Worm (Caenorhabditis elegans) whole organism, young adult: Measurements from ENCODE around the gene clec-167.

Experiments
- B0336.3 ChIP-seq: fragments of 200-800 bp; sonication (Bioruptor generic); IDR thresholded peaks from 2 replicates; pipeline ENCODE4 v1.3.6; 2022; ENCODE audit warnings: missing genetic modification characterization, missing compliant biosample characterization
- C17E4.6 ChIP-seq: fragments of 200-800 bp; sonication (Bioruptor generic); IDR thresholded peaks from 2 replicates; pipeline ENCODE4 v1.3.6; 2022; ENCODE audit warnings: missing genetic modification reagents, missing genetic modification characterization, missing compliant biosample characterization
- F10E7.11 ChIP-seq: sonication (generic microtip); optimal IDR thresholded peaks from 2 replicates; lab custom pipeline; 2017; ENCODE audit warnings: mild to moderate bottlenecking, missing genetic modification characterization, moderate library complexity, missing compliant biosample characterization
- F23B12.7 ChIP-seq: sonication (generic microtip); optimal IDR thresholded peaks from 2 replicates; lab custom pipeline; 2017; ENCODE audit warnings: missing genetic modification characterization, mild to moderate bottlenecking, missing compliant biosample characterization, antibody characterized with exemption, moderate library complexity; ENCODE audit not compliant: insufficient read depth
- F37B4.10 ChIP-seq: fragments of 200-800 bp; sonication (Bioruptor generic); IDR thresholded peaks from 2 replicates; pipeline ENCODE4 v1.3.6; 2022; ENCODE audit warnings: missing genetic modification characterization, missing compliant biosample characterization
- F39B2.1 ChIP-seq: fragments of 200-800 bp; sonication (Bioruptor generic); IDR thresholded peaks from 2 replicates; pipeline ENCODE4 v1.3.6; 2022; ENCODE audit warnings: missing genetic modification reagents, missing genetic modification characterization, missing compliant biosample characterization
- Y53G8AR.9 ChIP-seq: fragments of 200-800 bp; sonication (Bioruptor generic); conservative IDR thresholded peaks from 2 replicates; pipeline ENCODE4 v1.3.6; 2022; ENCODE audit warnings: missing genetic modification reagents, missing genetic modification characterization, missing compliant biosample characterization
- Y67H2A.10 ChIP-seq: fragments of 200-800 bp; sonication (Bioruptor generic); conservative IDR thresholded peaks from 2 replicates; pipeline ENCODE4 v1.3.6; 2022; ENCODE audit warnings: missing genetic modification reagents, missing genetic modification characterization, missing compliant biosample characterization
- ZK185.1 ChIP-seq: sonication (generic microtip); optimal IDR thresholded peaks from 2 replicates; lab custom pipeline; 2016; ENCODE audit warnings: mild to moderate bottlenecking, missing genetic modification characterization, missing compliant biosample characterization; ENCODE audit not compliant: poor library complexity, severe bottlenecking
- akir-1 ChIP-seq: fragments of 200-800 bp; sonication (Bioruptor generic); optimal IDR thresholded peaks from 2 replicates; lab custom pipeline; 2018; ENCODE audit warnings: mild to moderate bottlenecking, missing genetic modification characterization, moderate library complexity, missing compliant biosample characterization
- attf-5 ChIP-seq: fragments of 200-800 bp; sonication (Bioruptor generic); optimal IDR thresholded peaks from 2 replicates; lab custom pipeline; 2018; ENCODE audit warnings: mild to moderate bottlenecking, missing genetic modification characterization, missing compliant biosample characterization
- attf-6 ChIP-seq: fragments of 200-800 bp; sonication (Bioruptor generic); IDR thresholded peaks from 2 replicates; pipeline ENCODE4 v1.3.6; 2022; ENCODE audit warnings: missing genetic modification reagents, missing genetic modification characterization, missing compliant biosample characterization
- ceh-40 ChIP-seq: fragments of 200-800 bp; sonication (Bioruptor generic); IDR thresholded peaks from 2 replicates; pipeline ENCODE4 v1.3.6; 2022; ENCODE audit warnings: missing genetic modification characterization, missing compliant biosample characterization
- dpff-1 ChIP-seq: sonication (generic microtip); optimal IDR thresholded peaks from 2 replicates; lab custom pipeline; 2017; ENCODE audit warnings: mild to moderate bottlenecking, missing genetic modification characterization, missing compliant biosample characterization
- efl-1 ChIP-seq: fragments of 150-350 bp; optimal IDR thresholded peaks from 2 replicates; lab custom pipeline; 2014; ENCODE audit warnings: missing biosample characterization, missing genetic modification reagents, missing genetic modification characterization
- gei-17 ChIP-seq: fragments of 200-800 bp; sonication (Bioruptor generic); optimal IDR thresholded peaks from 2 replicates; lab custom pipeline; 2018; ENCODE audit warnings: mild to moderate bottlenecking, missing genetic modification characterization, missing compliant biosample characterization
- hmg-20 ChIP-seq: fragments of 200-800 bp; sonication (Bioruptor generic); IDR thresholded peaks from 2 replicates; pipeline ENCODE4 v1.3.6; 2022; ENCODE audit warnings: missing genetic modification reagents, missing genetic modification characterization, missing compliant biosample characterization
- hsf-1 ChIP-seq: fragments of 200-800 bp; sonication (Bioruptor generic); IDR thresholded peaks from 2 replicates; pipeline ENCODE4 v1.3.6; 2022; ENCODE audit warnings: missing genetic modification reagents, missing genetic modification characterization, missing compliant biosample characterization
- lin-26 ChIP-seq: fragments of 200-800 bp; sonication (Bioruptor generic); IDR thresholded peaks from 2 replicates; pipeline ENCODE4 v1.3.6; 2022; ENCODE audit warnings: missing genetic modification reagents, missing genetic modification characterization, missing compliant biosample characterization
- lin-35 ChIP-seq, 3 experiments: fragments of 150-350 bp in 2 of 3; sonication (generic microtip) in 1 of 3; optimal IDR thresholded peaks; 2 replicates each; lab custom pipeline; 2014 to 2018; ENCODE audit warnings: missing biosample characterization in 3 of 3, missing genetic modification characterization in 3 of 3, missing genetic modification reagents in 3 of 3
- lin-54 ChIP-seq: fragments of 200-800 bp; sonication (Bioruptor generic); optimal IDR thresholded peaks from 2 replicates; lab custom pipeline; 2018; ENCODE audit warnings: mild to moderate bottlenecking, missing genetic modification characterization, missing compliant biosample characterization
- mel-28 ChIP-seq: sonication (generic microtip); optimal IDR thresholded peaks from 2 replicates; lab custom pipeline; 2016; ENCODE audit warnings: borderline replicate concordance, mild to moderate bottlenecking, missing genetic modification characterization, missing compliant biosample characterization
- mxl-1 ChIP-seq: sonication (generic microtip); optimal IDR thresholded peaks from 2 replicates; lab custom pipeline; 2016; ENCODE audit warnings: missing genetic modification characterization, missing compliant biosample characterization
- nfya-2 ChIP-seq: fragments of 200-800 bp; sonication (Bioruptor generic); IDR thresholded peaks from 2 replicates; pipeline ENCODE4 v1.3.6; 2022; ENCODE audit warnings: missing genetic modification reagents, missing genetic modification characterization, missing compliant biosample characterization
- nhr-80 ChIP-seq: sonication (generic microtip); optimal IDR thresholded peaks from 2 replicates; lab custom pipeline; 2016; ENCODE audit warnings: missing genetic modification characterization, missing compliant biosample characterization
- snpc-1.1 ChIP-seq: sonication (generic microtip); optimal IDR thresholded peaks from 2 replicates; lab custom pipeline; 2017; ENCODE audit warnings: missing genetic modification characterization, mild to moderate bottlenecking, missing compliant biosample characterization, antibody characterized with exemption, moderate library complexity, missing genotype, missing genetic modification reagents; ENCODE audit not compliant: insufficient read depth
- somi-1 ChIP-seq: fragments of 200-800 bp; sonication (Bioruptor generic); optimal IDR thresholded peaks from 2 replicates; lab custom pipeline; 2018; ENCODE audit warnings: mild to moderate bottlenecking, missing genetic modification characterization, missing compliant biosample characterization
- zfh-2 ChIP-seq: fragments of 200-800 bp; sonication (Bioruptor generic); conservative IDR thresholded peaks from 2 replicates; pipeline ENCODE4 v1.3.6; 2022; ENCODE audit warnings: missing genetic modification reagents, missing genetic modification characterization, missing compliant biosample characterization
- zim-3 ChIP-seq: sonication (generic microtip); optimal IDR thresholded peaks from 2 replicates; lab custom pipeline; 2017; ENCODE audit warnings: mild to moderate bottlenecking, missing genetic modification characterization, moderate library complexity, missing compliant biosample characterization
- ztf-22 ChIP-seq: fragments of 200-800 bp; sonication (Bioruptor generic); optimal IDR thresholded peaks from 2 replicates; lab custom pipeline; 2018; ENCODE audit warnings: mild to moderate bottlenecking, missing genetic modification characterization, moderate library complexity, missing compliant biosample characterization
- ztf-26 ChIP-seq: sonication (generic microtip); optimal IDR thresholded peaks from 2 replicates; lab custom pipeline; 2017; ENCODE audit warnings: missing genetic modification characterization, missing compliant biosample characterization
- ztf-3 ChIP-seq: fragments of 200-800 bp; sonication (Bioruptor generic); optimal IDR thresholded peaks from 2 replicates; lab custom pipeline; 2018; ENCODE audit warnings: mild to moderate bottlenecking, missing genetic modification characterization, missing compliant biosample characterization

Gene clec-167

DNA sequence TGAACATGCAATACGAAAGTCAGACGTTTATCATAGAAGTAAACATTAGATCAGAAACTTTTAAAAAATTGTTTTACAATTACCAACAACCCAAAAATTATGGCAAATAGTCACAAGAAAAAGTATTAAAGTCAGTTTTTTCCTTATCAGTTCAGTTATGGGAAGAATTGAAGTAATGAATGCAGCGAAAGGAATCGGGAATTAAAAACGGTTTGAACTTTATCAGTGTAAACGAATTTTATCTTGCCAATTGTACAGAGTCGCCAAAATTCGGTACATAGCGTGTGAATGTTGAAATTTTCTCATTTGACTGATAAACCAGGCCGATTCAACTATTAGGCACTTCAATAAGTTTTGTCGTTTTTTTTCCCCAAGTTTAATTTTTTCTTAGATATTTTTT is 10.6 kb upstream of the clec-167 start:
- TF ChIP-seq nhr-80 (tag; lab: Kevin White, UChicago) (peak; percentile 82), mxl-1 (tag; lab: Kevin White, UChicago) (no peak), F23B12.7 (tag; lab: Kevin White, UChicago) (no peak)

DNA sequence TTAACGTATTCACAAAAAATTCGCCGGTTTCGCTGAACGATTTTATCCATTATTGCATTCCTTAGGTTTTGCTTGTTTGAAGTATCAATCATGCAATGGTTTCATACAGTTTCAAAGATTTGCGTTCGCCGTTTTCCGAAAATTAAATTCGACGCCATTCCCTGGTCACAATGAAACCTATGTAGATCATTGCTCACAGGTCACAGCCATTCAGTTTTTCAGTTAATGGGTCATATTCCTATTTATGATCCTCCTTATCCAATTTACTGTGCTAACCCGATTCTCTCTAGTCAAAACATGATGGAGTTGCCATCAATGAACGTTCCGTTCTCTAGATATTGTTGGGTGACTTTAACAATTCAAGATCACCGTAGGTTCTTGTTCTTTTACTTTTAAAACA is 9.4 kb upstream of the clec-167 start, which contains the start of gene F38A1.13:
Gene F38A1.13 (plus strand): TSS at position 301 of the 400 bp plus-strand sequence.
- no peak for TF ChIP-seq akir-1
- no peak for TF ChIP-seq nfya-2 (GFP tag; lab: Robert Waterston, UW)
- no peak for TF ChIP-seq mel-28 (tag; lab: Kevin White, UChicago)
- no peak for TF ChIP-seq ceh-40 (GFP tag; lab: Robert Waterston, UW)
- TF ChIP-seq hsf-1 (GFP tag; lab: Robert Waterston, UW) = no peak
- TF ChIP-seq gei-17 (GFP tag; lab: Kevin White, UChicago) = no peak
- TF ChIP-seq attf-5 (GFP tag; lab: Kevin White, UChicago) = no peak
- TF ChIP-seq attf-6 (GFP tag; lab: Robert Waterston, UW) = no peak
- no peak for TF ChIP-seq dpff-1

DNA sequence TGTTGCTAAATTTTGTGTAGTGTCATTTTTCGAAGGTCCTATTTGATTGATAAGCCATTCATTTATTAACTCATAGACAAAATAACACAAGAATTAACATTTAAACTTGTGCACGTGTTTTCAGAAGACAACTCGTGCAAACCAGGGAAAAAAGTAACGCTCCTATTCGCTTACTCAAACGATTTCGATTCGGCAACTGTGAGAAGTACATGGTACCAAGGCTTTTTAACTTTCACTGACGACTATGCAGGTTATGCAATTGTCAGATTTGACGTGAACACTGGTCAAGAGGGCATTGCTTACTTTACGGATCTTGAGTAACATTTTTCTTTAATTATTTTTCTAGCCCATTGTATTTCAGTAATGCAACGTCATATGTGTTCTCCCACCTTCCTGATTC is 6.4 kb upstream of the clec-167 start:
- TF ChIP-seq gei-17 (GFP tag; lab: Kevin White, UChicago) (no peak), zfh-2 (no peak), hmg-20 (no peak), F39B2.1 (no peak), mxl-1 (tag; lab: Kevin White, UChicago) (no peak), nfya-2 (GFP tag; lab: Robert Waterston, UW) (no peak), somi-1 (GFP tag; lab: Kevin White, UChicago) (no peak), snpc-1.1 (tag; lab: Kevin White, UChicago) (no peak), B0336.3 (GFP tag; lab: Robert Waterston, UW) (no peak), ZK185.1 (tag; lab: Kevin White, UChicago) (no peak), F10E7.11 (tag; lab: Kevin White, UChicago) (no peak), lin-54 (GFP tag; lab: Kevin White, UChicago) (no peak), lin-26 (GFP tag; lab: Robert Waterston, UW) (no peak), C17E4.6 (GFP tag; lab: Robert Waterston, UW) (no peak), ztf-26 (tag; lab: Kevin White, UChicago) (no peak), ztf-3 (GFP tag; lab: Kevin White, UChicago) (no peak)
- TF ChIP-seq, all 124 proteins: peak for 0

DNA sequence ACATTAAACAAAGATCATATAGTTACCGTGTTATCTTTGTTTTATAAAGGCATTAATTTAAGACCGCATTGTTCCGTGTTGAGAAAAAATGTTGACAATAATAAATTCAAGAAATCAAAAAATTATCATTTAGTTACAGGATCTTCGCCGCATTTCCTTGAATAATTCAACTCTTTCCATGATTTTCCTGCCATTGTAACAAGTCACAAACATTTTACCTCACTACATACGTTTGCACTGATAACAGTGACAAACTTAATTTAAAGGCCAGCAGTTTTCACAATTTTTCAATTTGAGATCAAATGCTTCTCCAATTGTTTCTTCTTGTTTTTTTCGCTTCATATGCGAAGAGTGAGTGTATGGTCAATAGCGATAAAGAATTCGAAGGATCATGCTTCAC is 5.5 kb upstream of the clec-167 start, which contains the start of gene clec-169:
Gene clec-169 (plus strand): TSS at position 301 of the 400 bp plus-strand sequence.
- TF ChIP-seq Y67H2A.10 (GFP tag; lab: Robert Waterston, UW) = no peak
- no peak for TF ChIP-seq Y53G8AR.9 (GFP tag; lab: Robert Waterston, UW)
- no peak for TF ChIP-seq zim-3 (tag; lab: Kevin White, UChicago)
- no peak for TF ChIP-seq F37B4.10
- no peak for TF ChIP-seq lin-26 (GFP tag; lab: Robert Waterston, UW)
- no peak for TF ChIP-seq efl-1 (GFP tag; lab: Kevin White, UChicago)
- TF ChIP-seq mxl-1 (tag; lab: Kevin White, UChicago) = no peak
- TF ChIP-seq lin-35 (GFP tag; optimal IDR thresholded peaks at IDR 0.05; lab: Kevin White, UChicago) = no peak
- TF ChIP-seq hmg-20 = no peak
- TF ChIP-seq ztf-22 (GFP tag; lab: Kevin White, UChicago) = no peak
